Fruit fly (Drosophila melanogaster): Measurements from ENCODE around the gene CG14074.

The CG14074 gene

DNA sequence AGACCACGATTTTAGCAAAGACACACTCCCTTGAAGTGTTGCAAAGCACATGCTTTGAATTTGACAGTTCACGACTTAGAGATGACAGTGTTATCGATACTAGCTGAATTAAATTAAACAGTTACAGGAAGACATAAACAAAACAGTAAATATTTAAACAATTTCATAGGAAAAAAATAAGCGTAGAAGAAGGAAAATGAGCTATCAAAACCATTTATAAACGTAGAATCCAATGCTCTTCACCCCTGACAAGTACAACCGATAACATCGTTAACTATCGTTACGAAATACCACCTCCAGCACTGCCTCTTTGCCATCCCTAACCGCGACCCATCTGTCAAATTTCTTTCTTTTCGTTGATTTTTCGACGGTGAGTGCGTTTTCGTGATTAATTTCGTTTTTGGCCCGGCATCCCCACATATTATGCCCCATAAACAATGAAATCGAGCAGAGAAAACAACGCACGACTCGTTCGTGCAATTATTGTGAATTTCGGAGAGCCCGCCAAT lies 32.8 kb downstream of the CG14074 start, which contains the start of gene RpL26 (continued):
- TF ChIP-seq Hr39 (optimal IDR thresholded peaks at IDR 0.05) (no peak), CG13424 (tag; optimal IDR thresholded peaks at IDR 0.05) (peak; percentile 87), CG17361 (GFP tag; IDR thresholded peaks at IDR 0.05) (peak; percentile 79), CG16863 (GFP tag; optimal IDR thresholded peaks at IDR 0.05) (peak; percentile 56), CG11398 (GFP tag; optimal IDR thresholded peaks at IDR 0.05) (peak; percentile 57), Awh (GFP tag; IDR thresholded peaks at IDR 0.05) (no peak), corto (GFP tag; optimal IDR thresholded peaks at IDR 0.05) (no peak), CG1792 (GFP tag; optimal IDR thresholded peaks at IDR 0.05) (peak; percentile 53), nau (GFP tag; optimal IDR thresholded peaks at IDR 0.05) (peak; percentile 42), CG10565 (GFP tag; optimal IDR thresholded peaks at IDR 0.05) (no peak), insv (GFP tag; optimal IDR thresholded peaks at IDR 0.05) (peak; percentile 94 to 99), Max (GFP tag; optimal IDR thresholded peaks at IDR 0.05) (peak; percentile 63), CG10654 (GFP tag; optimal IDR thresholded peaks at IDR 0.05) (peak; percentile 63), nom (GFP tag; optimal IDR thresholded peaks at IDR 0.05) (peak; percentile 74), unpg (GFP tag; optimal IDR thresholded peaks at IDR 0.05) (peak; percentile 51), jing (GFP tag; optimal IDR thresholded peaks at IDR 0.05) (no peak), CG32772 (GFP tag; IDR thresholded peaks at IDR 0.05) (peak; percentile 50), jigr1 (GFP tag; IDR thresholded peaks at IDR 0.05) (no peak), CG17359 (tag; optimal IDR thresholded peaks at IDR 0.05) (peak; percentile 43), Dip3 (GFP tag; optimal IDR thresholded peaks at IDR 0.05) (peak; percentile 78), CG17612 (GFP tag; IDR thresholded peaks at IDR 0.05) (no peak), CG15479 (GFP tag; optimal IDR thresholded peaks at IDR 0.05) (no peak), grau (tag; optimal IDR thresholded peaks at IDR 0.05) (peak; percentile 83), CG1529 (GFP tag; optimal IDR thresholded peaks at IDR 0.05) (no peak), vvl (GFP tag; IDR thresholded peaks at IDR 0.05) (peak; percentile 74; the same call in 1 of the 2 replicates), CG4820 (GFP tag; optimal IDR thresholded peaks at IDR 0.05) (peak; percentile 37), D (optimal IDR thresholded peaks at IDR 0.05) (peak; percentile 52), D (GFP tag; optimal IDR thresholded peaks at IDR 0.05) (peak; percentile 17), CG6175 (GFP tag; IDR thresholded peaks at IDR 0.05) (no peak), phol (tag; optimal IDR thresholded peaks at IDR 0.05) (peak; percentile 80), z (GFP tag; IDR thresholded peaks at IDR 0.05) (no peak), Doc2 (GFP tag; IDR thresholded peaks at IDR 0.05) (no peak), Neu2 (GFP tag; optimal IDR thresholded peaks at IDR 0.05; ENCODE audit: borderline replicate concordance) (no peak), tin (GFP tag; optimal IDR thresholded peaks at IDR 0.05) (peak; percentile 61), Bdp1 (GFP tag; optimal IDR thresholded peaks at IDR 0.05) (peak; percentile 74), dm (GFP tag; optimal IDR thresholded peaks at IDR 0.05) (peak; percentile 93), shn (GFP tag; optimal IDR thresholded peaks at IDR 0.05) (peak; percentile 91), CG4282 (GFP tag; optimal IDR thresholded peaks at IDR 0.05) (peak; percentile 70), CG12769 (tag; optimal IDR thresholded peaks at IDR 0.05) (peak; percentile 56), CG1647 (GFP tag; optimal IDR thresholded peaks at IDR 0.05) (peak; percentile 44), HHEX (GFP tag; optimal IDR thresholded peaks at IDR 0.05) (peak; percentile 53), Lpt (GFP tag; optimal IDR thresholded peaks at IDR 0.05) (no peak), aop (GFP tag; IDR thresholded peaks at IDR 0.05) (no peak), sim (GFP tag; IDR thresholded peaks at IDR 0.05) (no peak), lov (optimal IDR thresholded peaks at IDR 0.05) (no peak), lov (GFP tag; IDR thresholded peaks at IDR 0.05) (0 out of 3 replicates have a peak, but pooled peaks have one; percentile 21), disco-r (GFP tag; optimal IDR thresholded peaks at IDR 0.05) (peak; percentile 83), gce (GFP tag; IDR thresholded peaks at IDR 0.05) (no peak; the same call in 2 of the 3 replicates), CG34422 (GFP tag; IDR thresholded peaks at IDR 0.05) (peak; percentile 72), Vsx1 (GFP tag; optimal IDR thresholded peaks at IDR 0.05) (no peak), CG3838 (GFP tag; optimal IDR thresholded peaks at IDR 0.05) (peak; percentile 45), CG7928 (GFP tag; optimal IDR thresholded peaks at IDR 0.05) (peak; percentile 36), Sin3A (optimal IDR thresholded peaks at IDR 0.05) (peak; percentile 95)
